Worm (Caenorhabditis elegans): ENCODE data around the gene F35C8.5.

- no peak for TF ChIP-seq ztf-4 (tag; optimal IDR thresholded peaks at IDR 0.05)
- TF ChIP-seq nhr-11 (tag; optimal IDR thresholded peaks at IDR 0.05) = no peak
- TF ChIP-seq R02D3.7 (tag; optimal IDR thresholded peaks at IDR 0.05) = no peak
- TF ChIP-seq unc-39 (tag; optimal IDR thresholded peaks at IDR 0.05) = no peak
- TF ChIP-seq aly-2 (tag; optimal IDR thresholded peaks at IDR 0.05) = no peak
- no peak for TF ChIP-seq nhr-28 (tag; optimal IDR thresholded peaks at IDR 0.05)
- no peak for TF ChIP-seq nhr-12 (tag; optimal IDR thresholded peaks at IDR 0.05)
- TF ChIP-seq mml-1 (tag; optimal IDR thresholded peaks at IDR 0.05) = no peak
- TF ChIP-seq lin-39 (tag; optimal IDR thresholded peaks at IDR 0.05) = no peak
- no peak for TF ChIP-seq snpc-4 (tag; optimal IDR thresholded peaks at IDR 0.05)
Measured at ce11 chrX:5342007-5342406, 23.6 kb upstream of the F35C8.5 start, which contains the start of gene C26B9.7.
